Worm (Caenorhabditis elegans) whole organism, late embryonic: ENCODE data around the gene srd-35.

Source experiments
- T23F11.4 ChIP-seq: fragments of 200-800 bp; sonication (Bioruptor generic); optimal IDR thresholded peaks from 2 replicates; lab custom pipeline; 2018; ENCODE audit warnings: mild to moderate bottlenecking, missing genetic modification characterization, missing compliant biosample characterization
- ama-1 ChIP-seq: fragments of 150-350 bp; optimal IDR thresholded peaks from 2 replicates; lab custom pipeline; 2014
- ets-4 ChIP-seq: sonication (generic microtip); optimal IDR thresholded peaks from 2 replicates; lab custom pipeline; 2016; ENCODE audit warnings: missing genetic modification characterization, missing compliant biosample characterization
- eyg-1 ChIP-seq: sonication (generic microtip); optimal IDR thresholded peaks from 2 replicates; lab custom pipeline; 2016; ENCODE audit warnings: missing genotype, missing genetic modification characterization, missing compliant biosample characterization
- fkh-6 ChIP-seq: sonication (generic microtip); optimal IDR thresholded peaks from 2 replicates; lab custom pipeline; 2016; ENCODE audit warnings: missing genetic modification characterization, missing compliant biosample characterization
- hlh-30 ChIP-seq: sonication (generic microtip); optimal IDR thresholded peaks from 2 replicates; lab custom pipeline; 2017; ENCODE audit warnings: antibody characterized with exemption, missing genetic modification characterization, missing compliant biosample characterization; ENCODE audit not compliant: insufficient read depth
- hlh-8 ChIP-seq: sonication (generic microtip); optimal IDR thresholded peaks from 2 replicates; lab custom pipeline; 2016; ENCODE audit warnings: missing genotype, missing genetic modification characterization, missing compliant biosample characterization
- nfya-1 ChIP-seq: sonication (generic microtip); optimal IDR thresholded peaks from 2 replicates; lab custom pipeline; 2017; ENCODE audit warnings: missing genetic modification characterization, mild to moderate bottlenecking, missing compliant biosample characterization, antibody characterized with exemption, moderate library complexity
- pag-3 ChIP-seq: sonication (generic microtip); optimal IDR thresholded peaks from 2 replicates; lab custom pipeline; 2016; ENCODE audit warnings: missing compliant biosample characterization, missing genetic modification characterization, borderline replicate concordance
- pha-4 ChIP-seq: fragments of 150-350 bp; optimal IDR thresholded peaks from 2 replicates; lab custom pipeline; 2018; ENCODE audit warnings: missing biosample characterization, missing genetic modification reagents, missing genetic modification characterization
- ref-2 ChIP-seq: sonication (generic microtip); optimal IDR thresholded peaks from 2 replicates; lab custom pipeline; 2016; ENCODE audit warnings: missing genetic modification characterization, missing compliant biosample characterization
- rnt-1 ChIP-seq: sonication (generic microtip); optimal IDR thresholded peaks from 2 replicates; lab custom pipeline; 2016; ENCODE audit warnings: missing genetic modification characterization, missing compliant biosample characterization
- sox-2 ChIP-seq: fragments of 200-800 bp; sonication (Bioruptor generic); IDR thresholded peaks from 2 replicates; pipeline ENCODE4 v1.3.6; 2022; ENCODE audit warnings: missing genetic modification reagents, missing genetic modification characterization, missing compliant biosample characterization
- ztf-16 ChIP-seq: sonication (generic microtip); optimal IDR thresholded peaks from 2 replicates; lab custom pipeline; 2017; ENCODE audit warnings: missing genetic modification characterization, missing compliant biosample characterization

DNA sequence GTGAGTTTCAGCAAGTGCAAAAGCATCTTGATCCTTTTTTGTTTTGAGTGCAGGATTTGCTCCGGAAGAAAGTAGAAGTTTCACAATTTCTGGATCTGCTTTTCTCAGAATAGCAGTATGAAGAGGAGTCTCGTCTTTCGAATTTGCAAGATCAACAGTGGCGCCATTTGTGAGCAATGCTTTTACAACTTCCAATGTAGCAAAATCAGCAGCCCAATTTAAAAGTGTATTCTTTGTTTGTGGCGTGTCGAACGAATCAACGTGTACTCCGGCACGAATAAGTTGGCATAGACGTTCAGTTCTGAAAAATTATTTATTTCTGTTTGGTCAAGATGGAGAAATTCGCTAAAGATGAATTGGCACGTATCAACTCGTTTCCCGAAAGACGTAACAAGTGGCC is 14.6 kb upstream of the srd-35 start, which contains the start of gene T16G1.13:
- TF ChIP-seq hlh-8 (tag; lab: Kevin White, UChicago), result no peak
- no peak for TF ChIP-seq fkh-6 (tag; lab: Kevin White, UChicago)
- TF ChIP-seq pag-3 (tag; lab: Kevin White, UChicago), result no peak
- TF ChIP-seq pha-4 (tag; lab: Kevin White, UChicago), result no peak
- no peak for TF ChIP-seq T23F11.4 (GFP tag; lab: Kevin White, UChicago)
- TF ChIP-seq rnt-1 (tag; lab: Kevin White, UChicago), result no peak
- TF ChIP-seq eyg-1, result no peak
- no peak for TF ChIP-seq ref-2 (tag; lab: Kevin White, UChicago)
- no peak for TF ChIP-seq hlh-30 (tag; lab: Kevin White, UChicago)
- TF ChIP-seq nfya-1 (tag; lab: Kevin White, UChicago), result no peak
- TF ChIP-seq sox-2 (GFP tag; lab: Robert Waterston, UW), result no peak
- no peak for TF ChIP-seq ztf-16
- no peak for TF ChIP-seq ets-4 (tag; lab: Kevin White, UChicago)
- TF ChIP-seq ama-1 (lab: Kevin White, UChicago), result no peak
